Fruit fly (Drosophila melanogaster) whole organism, embryonic: Measurements from ENCODE around the gene Chd1.
A peak's percentile ranks its signal among the peaks of the same experiment; 100 is the strongest.

ENCODE experiments used
- Adf1 ChIP-seq: fragments of 200-800 bp; sonication (Bioruptor generic); IDR thresholded peaks from 2 replicates; pipeline ENCODE4 v1.3.6; 2022; ENCODE audit warnings: missing biosample characterization, missing genetic modification characterization
- BtbVII ChIP-seq: fragments of 200-800 bp; sonication (Bioruptor generic); optimal IDR thresholded peaks from 3 replicates; lab custom pipeline; 2017; ENCODE audit warnings: missing biosample characterization, mild to moderate bottlenecking, missing genetic modification characterization
- CG1024 ChIP-seq: fragments of 200-800 bp; sonication (Bioruptor generic); IDR thresholded peaks from 2 replicates; pipeline ENCODE4 v1.3.6; 2022; ENCODE audit warnings: missing biosample characterization, missing genetic modification characterization
- CG12391 ChIP-seq: fragments of 200-800 bp; sonication (Bioruptor generic); optimal IDR thresholded peaks from 3 replicates; lab custom pipeline; 2018; ENCODE audit warnings: missing biosample characterization, mild to moderate bottlenecking, missing genetic modification characterization, moderate library complexity
- CG16815 ChIP-seq: fragments of 200-800 bp; sonication (Bioruptor generic); optimal IDR thresholded peaks from 3 replicates; lab custom pipeline; 2017; ENCODE audit warnings: missing biosample characterization, mild to moderate bottlenecking, missing genetic modification characterization
- CG18476 ChIP-seq: fragments of 200-800 bp; sonication (Bioruptor generic); optimal IDR thresholded peaks from 2 replicates; lab custom pipeline; 2016; ENCODE audit warnings: missing biosample characterization, mild to moderate bottlenecking, missing genetic modification characterization
- CG30431 ChIP-seq: fragments of 200-800 bp; sonication (Bioruptor generic); optimal IDR thresholded peaks from 2 replicates; lab custom pipeline; 2017; ENCODE audit warnings: missing biosample characterization, missing genetic modification characterization
- CG3163 ChIP-seq: fragments of 200-800 bp; sonication (Bioruptor generic); optimal IDR thresholded peaks from 3 replicates; lab custom pipeline; 2016; ENCODE audit warnings: missing biosample characterization, missing genetic modification characterization
- CG5245 ChIP-seq: fragments of 200-800 bp; sonication (Bioruptor generic); optimal IDR thresholded peaks from 3 replicates; lab custom pipeline; 2016; ENCODE audit warnings: missing biosample characterization, missing genetic modification characterization
- CG7556 ChIP-seq: fragments of 200-800 bp; sonication (Bioruptor generic); optimal IDR thresholded peaks from 2 replicates; lab custom pipeline; 2017; ENCODE audit warnings: missing biosample characterization, mild to moderate bottlenecking, missing genetic modification characterization
- CG7839 ChIP-seq: fragments of 200-800 bp; sonication (Bioruptor generic); optimal IDR thresholded peaks from 3 replicates; lab custom pipeline; 2018; ENCODE audit warnings: missing biosample characterization, mild to moderate bottlenecking, missing genetic modification characterization, moderate library complexity
- CkIIα-i1 ChIP-seq: fragments of 200-800 bp; sonication (Bioruptor generic); IDR thresholded peaks from 2 replicates; pipeline ENCODE4 v1.3.6; 2022; ENCODE audit warnings: missing biosample characterization, missing genetic modification characterization
- CoRest ChIP-seq: fragments of 200-800 bp; sonication (Bioruptor generic); optimal IDR thresholded peaks from 3 replicates; lab custom pipeline; 2018; ENCODE audit warnings: missing biosample characterization, mild to moderate bottlenecking, missing genetic modification characterization, moderate library complexity
- D19B ChIP-seq: fragments of 200-800 bp; sonication (Bioruptor generic); optimal IDR thresholded peaks from 2 replicates; lab custom pipeline; 2017; ENCODE audit warnings: missing biosample characterization, mild to moderate bottlenecking, missing genetic modification characterization
- E2f1 ChIP-seq: fragments of 200-800 bp; sonication (Bioruptor generic); IDR thresholded peaks from 2 replicates; pipeline ENCODE4 v1.3.6; 2022; ENCODE audit warnings: missing biosample characterization, missing genetic modification characterization
- H15 ChIP-seq: fragments of 200-800 bp; sonication (Bioruptor generic); IDR thresholded peaks from 3 replicates; pipeline ENCODE4 v1.3.6; 2022; ENCODE audit warnings: missing biosample characterization, missing genetic modification characterization
- HmgZ ChIP-seq: fragments of 200-800 bp; sonication (Bioruptor generic); optimal IDR thresholded peaks from 2 replicates; lab custom pipeline; 2018; ENCODE audit warnings: missing biosample characterization, mild to moderate bottlenecking, missing genetic modification characterization
- Hr51 ChIP-seq, 2 experiments: fragments of 200-800 bp; sonication (Bioruptor generic); optimal IDR thresholded peaks; 2 replicates in 1 of 2; 3 replicates in 1 of 2; lab custom pipeline; 2016 to 2018; ENCODE audit warnings: missing biosample characterization in 2 of 2, missing genetic modification characterization in 2 of 2, mild to moderate bottlenecking in 1 of 2, moderate library complexity in 1 of 2
- MTF-1 ChIP-seq: fragments of 200-800 bp; sonication (Bioruptor generic); optimal IDR thresholded peaks from 2 replicates; lab custom pipeline; 2018; ENCODE audit warnings: missing biosample characterization, mild to moderate bottlenecking, missing genetic modification characterization, borderline replicate concordance
- Sox100B ChIP-seq: fragments of 200-800 bp; sonication (Bioruptor generic); optimal IDR thresholded peaks from 3 replicates; lab custom pipeline; 2018; ENCODE audit warnings: missing biosample characterization, mild to moderate bottlenecking, missing genetic modification characterization
- Sox102F ChIP-seq: fragments of 200-800 bp; sonication (Bioruptor generic); optimal IDR thresholded peaks from 2 replicates; lab custom pipeline; 2018; ENCODE audit warnings: missing biosample characterization, mild to moderate bottlenecking, missing genetic modification characterization, moderate library complexity
- TFAM ChIP-seq: fragments of 200-800 bp; sonication (Bioruptor generic); optimal IDR thresholded peaks from 2 replicates; lab custom pipeline; 2017; ENCODE audit warnings: missing biosample characterization, missing genetic modification characterization, inconsistent platforms
- Taf1 ChIP-seq: fragments of 200-800 bp; sonication (Bioruptor generic); IDR thresholded peaks from 2 replicates; pipeline ENCODE4 v1.3.6; 2022; ENCODE audit warnings: missing biosample characterization, missing genetic modification characterization
- Usf ChIP-seq: fragments of 200-800 bp; sonication (Bioruptor generic); optimal IDR thresholded peaks from 2 replicates; lab custom pipeline; 2017; ENCODE audit warnings: missing genotype, missing biosample characterization, missing genetic modification characterization
- Xbp1 ChIP-seq: fragments of 200-800 bp; sonication (Bioruptor generic); optimal IDR thresholded peaks from 3 replicates; lab custom pipeline; 2016; ENCODE audit warnings: missing biosample characterization, mild to moderate bottlenecking, missing genetic modification characterization
- Xrp1 ChIP-seq: fragments of 200-800 bp; sonication (Bioruptor generic); IDR thresholded peaks from 2 replicates; pipeline ENCODE4 v1.3.6; 2022; ENCODE audit warnings: missing biosample characterization, missing genetic modification characterization
- abd-A ChIP-seq: fragments of 200-800 bp; sonication (Bioruptor generic); optimal IDR thresholded peaks from 3 replicates; lab custom pipeline; 2019; ENCODE audit warnings: missing biosample characterization, mild to moderate bottlenecking, missing genetic modification characterization, moderate library complexity
- aop ChIP-seq: fragments of 200-800 bp; sonication (Bioruptor generic); IDR thresholded peaks from 2 replicates; pipeline ENCODE4 v1.3.6; 2022; ENCODE audit warnings: missing biosample characterization, missing genetic modification characterization
- ap ChIP-seq: fragments of 200-800 bp; sonication (Bioruptor generic); IDR thresholded peaks from 2 replicates; pipeline ENCODE4 v1.3.6; 2022; ENCODE audit warnings: missing biosample characterization, missing genetic modification characterization
- ash1 ChIP-seq: fragments of 200-800 bp; sonication (Bioruptor generic); optimal IDR thresholded peaks from 2 replicates; lab custom pipeline; 2018; ENCODE audit warnings: missing biosample characterization, mild to moderate bottlenecking, missing genetic modification characterization
- bbx ChIP-seq: fragments of 200-800 bp; sonication (Bioruptor generic); IDR thresholded peaks from 2 replicates; pipeline ENCODE4 v1.3.6; 2022; ENCODE audit warnings: missing biosample characterization, missing genetic modification characterization; ENCODE audit not compliant: partially characterized antibody
- bcd ChIP-seq: fragments of 200-800 bp; sonication (Bioruptor generic); optimal IDR thresholded peaks from 2 replicates; lab custom pipeline; 2017; ENCODE audit warnings: missing biosample characterization, mild to moderate bottlenecking, missing genetic modification characterization
- br ChIP-seq: fragments of >200 bp; optimal IDR thresholded peaks from 2 replicates; lab custom pipeline; 2017
- caup ChIP-seq: fragments of 200-800 bp; sonication (Bioruptor generic); optimal IDR thresholded peaks from 3 replicates; lab custom pipeline; 2017; ENCODE audit warnings: missing biosample characterization, mild to moderate bottlenecking, missing genetic modification characterization, moderate library complexity; ENCODE audit not compliant: severe bottlenecking
- dan ChIP-seq: fragments of 200-800 bp; sonication (Bioruptor generic); IDR thresholded peaks from 2 replicates; pipeline ENCODE4 v1.3.6; 2022; ENCODE audit warnings: missing biosample characterization, missing genetic modification characterization
- disco-r ChIP-seq: fragments of 200-800 bp; sonication (Bioruptor generic); optimal IDR thresholded peaks from 2 replicates; lab custom pipeline; 2016; ENCODE audit warnings: missing biosample characterization, missing genetic modification characterization
- exex ChIP-seq: fragments of 200-800 bp; sonication (Bioruptor generic); optimal IDR thresholded peaks from 4 replicates; lab custom pipeline; 2018; ENCODE audit warnings: missing biosample characterization, mild to moderate bottlenecking, missing genetic modification characterization, moderate library complexity
- fru ChIP-seq: fragments of >200 bp; optimal IDR thresholded peaks from 2 replicates; lab custom pipeline; 2017
- gce ChIP-seq: fragments of 200-800 bp; sonication (Bioruptor generic); IDR thresholded peaks from 3 replicates; pipeline ENCODE4 v1.3.6; 2022; ENCODE audit warnings: missing biosample characterization, missing genetic modification characterization
- mirr ChIP-seq: fragments of 200-800 bp; sonication (Bioruptor generic); optimal IDR thresholded peaks from 3 replicates; lab custom pipeline; 2018; ENCODE audit warnings: missing biosample characterization, mild to moderate bottlenecking, missing genetic modification characterization
- onecut ChIP-seq: fragments of 200-800 bp; sonication (Bioruptor generic); IDR thresholded peaks from 2 replicates; pipeline ENCODE4 v1.3.6; 2022; ENCODE audit warnings: missing biosample characterization, missing genetic modification characterization
- phol ChIP-seq: fragments of 200-800 bp; sonication (Bioruptor generic); optimal IDR thresholded peaks from 3 replicates; lab custom pipeline; 2018; ENCODE audit warnings: missing biosample characterization, mild to moderate bottlenecking, missing genetic modification characterization, moderate library complexity
- pros ChIP-seq: fragments of 200-800 bp; sonication (Bioruptor generic); optimal IDR thresholded peaks from 3 replicates; lab custom pipeline; 2019; ENCODE audit warnings: missing biosample characterization, mild to moderate bottlenecking, missing genetic modification characterization, moderate library complexity
- psq ChIP-seq: fragments of 200-800 bp; sonication (Bioruptor generic); optimal IDR thresholded peaks from 2 replicates; lab custom pipeline; 2017; ENCODE audit warnings: missing biosample characterization, missing genetic modification characterization
- sima ChIP-seq: fragments of 200-800 bp; sonication (Bioruptor generic); optimal IDR thresholded peaks from 2 replicates; lab custom pipeline; 2016; ENCODE audit warnings: missing biosample characterization, missing genetic modification characterization
- tgo ChIP-seq: fragments of 200-800 bp; sonication (Bioruptor generic); IDR thresholded peaks from 3 replicates; pipeline ENCODE4 v1.3.6; 2022; ENCODE audit warnings: missing biosample characterization, missing genetic modification characterization
- trem ChIP-seq: fragments of 200-800 bp; optimal IDR thresholded peaks from 3 replicates; lab custom pipeline; 2019; ENCODE audit warnings: missing biosample characterization, mild to moderate bottlenecking, missing genetic modification characterization, moderate library complexity
- wor ChIP-seq: fragments of 200-800 bp; sonication (Bioruptor generic); IDR thresholded peaks from 2 replicates; pipeline ENCODE4 v1.3.6; 2022; ENCODE audit warnings: missing biosample characterization, missing genetic modification characterization
- yki ChIP-seq: fragments of >200 bp; optimal IDR thresholded peaks from 3 replicates; lab custom pipeline; 2018
- zen2 ChIP-seq: fragments of 200-800 bp; sonication (Bioruptor generic); IDR thresholded peaks from 3 replicates; pipeline ENCODE4 v1.3.6; 2022; ENCODE audit warnings: missing biosample characterization, missing genetic modification characterization; ENCODE audit not compliant: partially characterized antibody

The Chd1 gene

DNA sequence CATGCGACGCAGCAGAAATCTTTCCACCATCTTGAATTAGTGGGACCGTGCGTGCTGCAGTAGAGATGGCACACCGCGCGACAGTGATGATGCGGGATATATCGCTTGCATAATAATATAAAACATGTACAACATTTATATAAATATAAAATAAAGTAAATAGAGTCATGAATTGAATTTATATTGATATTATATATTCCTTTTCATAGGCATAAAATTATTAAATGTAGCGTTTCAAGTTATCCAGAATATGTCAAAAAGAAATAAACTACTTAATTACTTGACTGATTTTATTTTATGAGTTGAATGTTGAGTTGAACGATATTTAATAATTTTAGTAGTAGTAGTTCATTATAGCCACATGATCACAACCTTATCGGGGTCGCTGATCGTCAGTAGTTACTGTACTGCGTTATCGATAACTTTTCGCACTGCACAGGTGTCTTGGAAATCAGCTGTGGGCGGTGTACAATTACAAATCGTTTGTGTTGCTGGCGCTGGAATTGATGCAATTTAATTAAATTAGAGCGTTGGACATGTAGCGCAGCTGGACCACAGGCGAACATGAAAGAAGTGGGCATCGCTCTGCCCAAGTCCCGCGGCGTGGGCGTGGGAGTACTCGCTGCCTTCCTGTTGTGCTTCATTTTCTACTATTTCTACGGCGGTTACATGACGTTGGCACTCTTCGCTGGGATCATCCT is at the start of gene Chd1, which contains the start of gene Bem46 (continued):
- TF ChIP-seq H15 (GFP tag; lab: Robert Waterston, UW) = peak; percentile 80
- peak; percentile 88 for TF ChIP-seq CG7839
- TF ChIP-seq bcd (GFP tag; lab: Kevin White, UChicago) = peak; percentile 89
- TF ChIP-seq wor = peak; percentile 71
- no peak for TF ChIP-seq fru (lab: Kevin White, UChicago)
- peak; percentile 94 for TF ChIP-seq CoRest (tag; lab: Kevin White, UChicago)
- peak; percentile 84 for TF ChIP-seq Usf (GFP tag; lab: Kevin White, UChicago)
- TF ChIP-seq CG18476 (GFP tag; lab: Kevin White, UChicago) = peak; percentile 71
- TF ChIP-seq sima (GFP tag; lab: Kevin White, UChicago) = no peak
- peak; percentile 13 for TF ChIP-seq pros
- TF ChIP-seq dan (GFP tag; lab: Robert Waterston, UW) = no peak
- peak; percentile 91 for TF ChIP-seq CG12391
- 0 out of 2 replicates have a peak, but pooled peaks have one; percentile 22 for TF ChIP-seq bbx
- peak; percentile 64; the same call in 1 of the 2 replicates for TF ChIP-seq Taf1 (GFP tag; lab: Robert Waterston, UW)
- TF ChIP-seq CG16815 (GFP tag; lab: Kevin White, UChicago) = peak; percentile 90
- TF ChIP-seq Xbp1 (GFP tag; lab: Kevin White, UChicago) = peak; percentile 91
- TF ChIP-seq CkIIα-i1 (GFP tag; lab: Robert Waterston, UW) = no peak
- TF ChIP-seq caup = peak; percentile 83
- TF ChIP-seq TFAM (GFP tag; lab: Kevin White, UChicago) = no peak
- peak; percentile 15 for TF ChIP-seq mirr (GFP tag; lab: Kevin White, UChicago)
- TF ChIP-seq yki (lab: Kevin White, UChicago) = no peak
- TF ChIP-seq aop = peak; percentile 53; the same call in 1 of the 2 replicates
- peak; percentile 72 for TF ChIP-seq CG30431 (GFP tag; lab: Kevin White, UChicago)
- TF ChIP-seq BtbVII (GFP tag; lab: Kevin White, UChicago) = peak; percentile 36
- peak; percentile 40; the same call in 1 of the 2 replicates for TF ChIP-seq Adf1 (GFP tag; lab: Robert Waterston, UW)
- 0 out of 2 replicates have a peak, but pooled peaks have one; percentile 7 for TF ChIP-seq CG1024 (GFP tag; lab: Robert Waterston, UW)
- TF ChIP-seq tgo (GFP tag; lab: Robert Waterston, UW) = peak; percentile 85
- peak; percentile 74 for TF ChIP-seq HmgZ (tag; lab: Kevin White, UChicago)
- TF ChIP-seq D19B = no peak
- TF ChIP-seq CG5245 (GFP tag; lab: Kevin White, UChicago) = peak; percentile 74
- no peak for TF ChIP-seq br
- TF ChIP-seq zen2 (GFP tag; lab: Robert Waterston, UW) = 0 out of 3 replicates have a peak, but pooled peaks have one; percentile 27
- TF ChIP-seq MTF-1 (GFP tag; lab: Kevin White, UChicago) = peak; percentile 37
- peak; percentile 88 for TF ChIP-seq CG7556 (GFP tag; lab: Kevin White, UChicago)
- peak; percentile 56 for TF ChIP-seq CG3163 (GFP tag; lab: Kevin White, UChicago)
- TF ChIP-seq ash1 (GFP tag; lab: Kevin White, UChicago) = no peak
- TF ChIP-seq onecut (GFP tag; lab: Robert Waterston, UW) = peak; percentile 61
- no peak for TF ChIP-seq exex (tag; lab: Kevin White, UChicago)
- TF ChIP-seq phol (tag; lab: Kevin White, UChicago) = peak; percentile 100
- peak; percentile 77 for TF ChIP-seq E2f1 (GFP tag; lab: Robert Waterston, UW)
- peak; percentile 12 for TF ChIP-seq disco-r (GFP tag; lab: Kevin White, UChicago)
- peak in 1 of 2 experiments; percentile 64 for TF ChIP-seq Hr51 (GFP tag; optimal IDR thresholded peaks at IDR 0.05; lab: Kevin White, UChicago)
- TF ChIP-seq abd-A (tag; lab: Kevin White, UChicago) = no peak
- TF ChIP-seq Sox102F (GFP tag; lab: Kevin White, UChicago) = no peak
- TF ChIP-seq ap (GFP tag; lab: Robert Waterston, UW) = peak; percentile 74; the same call in 1 of the 2 replicates
- no peak for TF ChIP-seq Sox100B
- peak; percentile 61 for TF ChIP-seq psq (GFP tag; lab: Kevin White, UChicago)
- peak; percentile 81 for TF ChIP-seq Xrp1 (GFP tag; lab: Robert Waterston, UW)
- peak; percentile 83 for TF ChIP-seq trem (tag; lab: Kevin White, UChicago)
- 0 out of 3 replicates have a peak, but pooled peaks have one; percentile 8 for TF ChIP-seq gce (GFP tag; lab: Robert Waterston, UW)
